Worm (Caenorhabditis elegans): ENCODE measurements around the gene C43G2.3.

Gene C43G2.3

ce11 chrIV:6621252-6621651 lies 43.2 kb downstream of the C43G2.3 start, which contains the start of gene C01B10.3:
C01B10.3 (minus strand) TSS chrIV:6621352.
- TF ChIP-seq sptf-1 (tag; optimal IDR thresholded peaks at IDR 0.05) (no peak), pha-4 (tag; optimal IDR thresholded peaks at IDR 0.05) (no peak), sem-2 (GFP tag; optimal IDR thresholded peaks at IDR 0.05) (no peak), cnd-1 (tag; optimal IDR thresholded peaks at IDR 0.05) (no peak), bed-3 (GFP tag; optimal IDR thresholded peaks at IDR 0.05) (no peak), nhr-2 (tag; optimal IDR thresholded peaks at IDR 0.05) (no peak), elt-1 (tag; optimal IDR thresholded peaks at IDR 0.05; ENCODE audit: borderline replicate concordance, insufficient read depth) (no peak), elt-3 (tag; optimal IDR thresholded peaks at IDR 0.05) (no peak), M03D4.4 (tag; optimal IDR thresholded peaks at IDR 0.05) (no peak), nhr-76 (tag; optimal IDR thresholded peaks at IDR 0.05) (no peak), snpc-4 (tag; optimal IDR thresholded peaks at IDR 0.05) (no peak), unc-62 (GFP tag; optimal IDR thresholded peaks at IDR 0.05) (no peak)

ce11 chrIV:6622142-6622541 lies 44.1 kb downstream of the C43G2.3 start:
- TF ChIP-seq pha-4 (tag; optimal IDR thresholded peaks at IDR 0.05): no peak
- no peak for TF ChIP-seq ceh-39 (tag; optimal IDR thresholded peaks at IDR 0.05)
- no peak for TF ChIP-seq tbx-8 (GFP tag; optimal IDR thresholded peaks at IDR 0.05)
- no peak for TF ChIP-seq lsy-2 (tag; optimal IDR thresholded peaks at IDR 0.05)
- TF ChIP-seq elt-1 (tag; optimal IDR thresholded peaks at IDR 0.05; ENCODE audit: borderline replicate concordance, insufficient read depth): no peak
- no peak for TF ChIP-seq mls-2 (tag; optimal IDR thresholded peaks at IDR 0.05)
- no peak for TF ChIP-seq M03D4.4 (tag; optimal IDR thresholded peaks at IDR 0.05)
- TF ChIP-seq hlh-1 (tag; optimal IDR thresholded peaks at IDR 0.05): no peak
- TF ChIP-seq snpc-4 (tag; optimal IDR thresholded peaks at IDR 0.05): no peak
- TF ChIP-seq mab-5 (tag; optimal IDR thresholded peaks at IDR 0.05): no peak
- TF ChIP-seq drap-1 (GFP tag; optimal IDR thresholded peaks at IDR 0.05): no peak
- TF ChIP-seq ham-2 (GFP tag; optimal IDR thresholded peaks at IDR 0.05): no peak
- TF ChIP-seq blmp-1 (tag; optimal IDR thresholded peaks at IDR 0.05): no peak
- no peak for TF ChIP-seq sem-2 (GFP tag; optimal IDR thresholded peaks at IDR 0.05)

- TF ChIP-seq cnd-1 (tag; optimal IDR thresholded peaks at IDR 0.05) (no peak), ceh-39 (tag; optimal IDR thresholded peaks at IDR 0.05) (no peak)
These were observed 45.4 kb downstream of the C43G2.3 start, which contains the start of gene C01B10.44 for ce11 chrIV:6623390-6623789. C01B10.44 (plus strand) TSS chrIV:6623690.

ce11 chrIV:6627798-6628197 lies 49.8 kb downstream of the C43G2.3 start, which contains the start of gene cest-5.2:
cest-5.2 (minus strand) TSS chrIV:6627925.
- TF ChIP-seq mls-2 (tag; optimal IDR thresholded peaks at IDR 0.05): no peak
- no peak for TF ChIP-seq nhr-28 (tag; optimal IDR thresholded peaks at IDR 0.05)
- no peak for TF ChIP-seq lsy-2 (tag; optimal IDR thresholded peaks at IDR 0.05)

Data from whole organism, mixed stage, embryonic.